Worm (Caenorhabditis elegans): Measurements from ENCODE around the gene ppm-1.D.

ppm-1.D gene

ce11 chrIII:2316439-2316838 is 14.9 kb upstream of the ppm-1.D start:
- TF ChIP-seq lin-11 (tag; optimal IDR thresholded peaks at IDR 0.05) (no peak), unc-55 (GFP tag; optimal IDR thresholded peaks at IDR 0.05) (no peak), elt-3 (tag; optimal IDR thresholded peaks at IDR 0.05) (no peak), sma-3 (GFP tag; optimal IDR thresholded peaks at IDR 0.05) (no peak), Y55F3AM.14 (GFP tag; optimal IDR thresholded peaks at IDR 0.05) (no peak), crh-2 (tag; optimal IDR thresholded peaks at IDR 0.05) (no peak), nhr-12 (tag; optimal IDR thresholded peaks at IDR 0.05) (no peak), unc-62 (GFP tag; optimal IDR thresholded peaks at IDR 0.05) (no peak), zag-1 (tag; optimal IDR thresholded peaks at IDR 0.05) (no peak), egl-27 (tag; optimal IDR thresholded peaks at IDR 0.05) (no peak), nhr-21 (tag; optimal IDR thresholded peaks at IDR 0.05) (no peak)

- no peak for TF ChIP-seq R02D3.7 (tag; optimal IDR thresholded peaks at IDR 0.05)
These were observed 6.7 kb upstream of the ppm-1.D start for ce11 chrIII:2324703-2325102.

- no peak for TF ChIP-seq ztf-11 (tag; optimal IDR thresholded peaks at IDR 0.05)
- no peak for TF ChIP-seq nhr-23 (tag; optimal IDR thresholded peaks at IDR 0.05)
- TF ChIP-seq dmd-4 (tag; optimal IDR thresholded peaks at IDR 0.05) = no peak
These were observed 2.8 kb upstream of the ppm-1.D start for ce11 chrIII:2328612-2329011.

- TF ChIP-seq sma-3 (GFP tag; optimal IDR thresholded peaks at IDR 0.05) (no peak), egl-27 (tag; optimal IDR thresholded peaks at IDR 0.05) (no peak), peb-1 (tag; optimal IDR thresholded peaks at IDR 0.05) (no peak), unc-62 (GFP tag; optimal IDR thresholded peaks at IDR 0.05) (no peak), Y55F3AM.14 (GFP tag; optimal IDR thresholded peaks at IDR 0.05) (no peak), ceh-82 (tag; optimal IDR thresholded peaks at IDR 0.05) (no peak), nhr-23 (tag; optimal IDR thresholded peaks at IDR 0.05) (no peak), fos-1 (tag; optimal IDR thresholded peaks at IDR 0.05) (no peak), lsy-2 (tag; optimal IDR thresholded peaks at IDR 0.05) (no peak), sma-9 (GFP tag; optimal IDR thresholded peaks at IDR 0.05) (no peak), sma-9 (tag; optimal IDR thresholded peaks at IDR 0.05) (no peak), nhr-25 (tag; optimal IDR thresholded peaks at IDR 0.05) (no peak), gmeb-1 (tag; optimal IDR thresholded peaks at IDR 0.05) (no peak)
These were observed 2.0 kb upstream of the ppm-1.D start, which contains the start of gene Y54F10BM.12 for ce11 chrIII:2329336-2329735. TSS of gene Y54F10BM.12 (minus strand) at chrIII:2329679.

ce11 chrIII:2330389-2330788 is 983 bp upstream of the ppm-1.D start:
- TF ChIP-seq mdl-1 (tag; optimal IDR thresholded peaks at IDR 0.05) (no peak), zag-1 (tag; optimal IDR thresholded peaks at IDR 0.05) (no peak), lin-11 (tag; optimal IDR thresholded peaks at IDR 0.05) (no peak), nhr-23 (tag; optimal IDR thresholded peaks at IDR 0.05) (no peak), alr-1 (tag; optimal IDR thresholded peaks at IDR 0.05) (no peak), sma-3 (GFP tag; optimal IDR thresholded peaks at IDR 0.05) (no peak), unc-55 (GFP tag; optimal IDR thresholded peaks at IDR 0.05) (no peak), mbf-1 (tag; optimal IDR thresholded peaks at IDR 0.05) (no peak), mab-5 (tag; optimal IDR thresholded peaks at IDR 0.05) (no peak), blmp-1 (tag; optimal IDR thresholded peaks at IDR 0.05; ENCODE audit: insufficient read depth) (no peak), nhr-21 (tag; optimal IDR thresholded peaks at IDR 0.05) (no peak), ZK546.5 (tag; optimal IDR thresholded peaks at IDR 0.05) (no peak), ztf-11 (tag; optimal IDR thresholded peaks at IDR 0.05) (no peak), nhr-6 (tag; optimal IDR thresholded peaks at IDR 0.05) (no peak), nhr-77 (tag; optimal IDR thresholded peaks at IDR 0.05) (no peak), ama-1 (optimal IDR thresholded peaks at IDR 0.05) (no peak), elt-3 (tag; optimal IDR thresholded peaks at IDR 0.05) (no peak), dmd-4 (tag; optimal IDR thresholded peaks at IDR 0.05) (no peak), Y55F3AM.14 (GFP tag; optimal IDR thresholded peaks at IDR 0.05) (no peak)

- TF ChIP-seq nhr-6 (tag; optimal IDR thresholded peaks at IDR 0.05) (no peak), skn-1 (tag; optimal IDR thresholded peaks at IDR 0.05) (no peak), lsy-2 (tag; optimal IDR thresholded peaks at IDR 0.05) (no peak), zag-1 (tag; optimal IDR thresholded peaks at IDR 0.05) (no peak), nhr-77 (tag; optimal IDR thresholded peaks at IDR 0.05) (no peak), elt-3 (tag; optimal IDR thresholded peaks at IDR 0.05) (no peak), sem-4 (tag; optimal IDR thresholded peaks at IDR 0.05) (no peak), mdl-1 (tag; optimal IDR thresholded peaks at IDR 0.05) (no peak), F13H6.1 (tag; optimal IDR thresholded peaks at IDR 0.05) (no peak), nhr-11 (tag; optimal IDR thresholded peaks at IDR 0.05) (no peak), mbf-1 (tag; optimal IDR thresholded peaks at IDR 0.05) (no peak), ZK546.5 (tag; optimal IDR thresholded peaks at IDR 0.05) (no peak), unc-62 (GFP tag; optimal IDR thresholded peaks at IDR 0.05) (no peak)
These were observed 11.9 kb downstream of the ppm-1.D start, which contains the start of gene phf-5 for ce11 chrIII:2343273-2343672. TSS of gene phf-5 (plus strand) at chrIII:2343573.
